Worm (Caenorhabditis elegans) whole organism, late embryonic: Measurements from ENCODE around the gene snx-1.

Source experiments
- C08G9.2 ChIP-seq: sonication (generic microtip); optimal IDR thresholded peaks from 2 replicates; lab custom pipeline; 2016; ENCODE audit warnings: mild to moderate bottlenecking, missing genetic modification characterization, moderate library complexity, missing compliant biosample characterization
- F13H6.1 ChIP-seq: sonication (generic microtip); optimal IDR thresholded peaks from 2 replicates; lab custom pipeline; 2016; ENCODE audit warnings: missing genetic modification characterization, missing compliant biosample characterization
- Y22D7AL.16 ChIP-seq: sonication (generic microtip); optimal IDR thresholded peaks from 2 replicates; lab custom pipeline; 2016; ENCODE audit warnings: missing genetic modification characterization, missing compliant biosample characterization
- ama-1 ChIP-seq: fragments of 150-350 bp; optimal IDR thresholded peaks from 2 replicates; lab custom pipeline; 2014
- ceh-18 ChIP-seq: sonication (generic microtip); optimal IDR thresholded peaks from 2 replicates; lab custom pipeline; 2016; ENCODE audit warnings: missing genetic modification characterization, missing compliant biosample characterization
- ceh-19 ChIP-seq: fragments of 200-800 bp; sonication (Bioruptor generic); optimal IDR thresholded peaks from 2 replicates; lab custom pipeline; 2018; ENCODE audit warnings: mild to moderate bottlenecking, missing genetic modification characterization, missing compliant biosample characterization
- ceh-24 ChIP-seq: sonication (generic microtip); optimal IDR thresholded peaks from 2 replicates; lab custom pipeline; 2016; ENCODE audit warnings: mild to moderate bottlenecking, missing genetic modification characterization, missing compliant biosample characterization
- ceh-31 ChIP-seq: sonication (generic microtip); optimal IDR thresholded peaks from 2 replicates; lab custom pipeline; 2016; ENCODE audit warnings: missing genetic modification characterization, missing compliant biosample characterization
- ceh-34 ChIP-seq: sonication (generic microtip); optimal IDR thresholded peaks from 2 replicates; lab custom pipeline; 2016; ENCODE audit warnings: mild to moderate bottlenecking, missing genetic modification characterization, missing compliant biosample characterization
- ceh-45 ChIP-seq: fragments of 200-800 bp; sonication (Bioruptor generic); IDR thresholded peaks from 2 replicates; pipeline ENCODE4 v1.3.6; 2022; ENCODE audit warnings: missing genetic modification reagents, missing genetic modification characterization, missing compliant biosample characterization
- ceh-48 ChIP-seq: sonication (generic microtip); optimal IDR thresholded peaks from 2 replicates; lab custom pipeline; 2016; ENCODE audit warnings: missing genetic modification characterization, inconsistent platforms, missing compliant biosample characterization
- ceh-6 ChIP-seq: fragments of 200-800 bp; sonication (Bioruptor generic); optimal IDR thresholded peaks from 2 replicates; lab custom pipeline; 2018; ENCODE audit warnings: mild to moderate bottlenecking, missing genetic modification characterization, missing compliant biosample characterization
- ceh-9 ChIP-seq: sonication (generic microtip); optimal IDR thresholded peaks from 2 replicates; lab custom pipeline; 2016; ENCODE audit warnings: mild to moderate bottlenecking, missing genetic modification characterization, inconsistent platforms, missing compliant biosample characterization
- elt-2 ChIP-seq: sonication (generic microtip); optimal IDR thresholded peaks from 2 replicates; lab custom pipeline; 2016; ENCODE audit warnings: missing genetic modification reagents, missing genetic modification characterization, missing compliant biosample characterization
- ets-4 ChIP-seq: sonication (generic microtip); optimal IDR thresholded peaks from 2 replicates; lab custom pipeline; 2016; ENCODE audit warnings: missing genetic modification characterization, missing compliant biosample characterization
- eyg-1 ChIP-seq: sonication (generic microtip); optimal IDR thresholded peaks from 2 replicates; lab custom pipeline; 2016; ENCODE audit warnings: missing genotype, missing genetic modification characterization, missing compliant biosample characterization
- fax-1 ChIP-seq: sonication (generic microtip); optimal IDR thresholded peaks from 2 replicates; lab custom pipeline; 2016; ENCODE audit warnings: missing genotype, missing genetic modification characterization, missing compliant biosample characterization
- fkh-6 ChIP-seq: sonication (generic microtip); optimal IDR thresholded peaks from 2 replicates; lab custom pipeline; 2016; ENCODE audit warnings: missing genetic modification characterization, missing compliant biosample characterization
- hlh-13 ChIP-seq: fragments of 200-800 bp; sonication (Bioruptor generic); optimal IDR thresholded peaks from 2 replicates; lab custom pipeline; 2018; ENCODE audit warnings: mild to moderate bottlenecking, missing genetic modification characterization, missing compliant biosample characterization
- hlh-15 ChIP-seq: sonication (generic microtip); optimal IDR thresholded peaks from 2 replicates; lab custom pipeline; 2016; ENCODE audit warnings: missing genetic modification characterization, missing compliant biosample characterization
- hlh-30 ChIP-seq: sonication (generic microtip); optimal IDR thresholded peaks from 2 replicates; lab custom pipeline; 2017; ENCODE audit warnings: antibody characterized with exemption, missing genetic modification characterization, missing compliant biosample characterization; ENCODE audit not compliant: insufficient read depth
- hlh-6 ChIP-seq: sonication (generic microtip); optimal IDR thresholded peaks from 2 replicates; lab custom pipeline; 2016; ENCODE audit warnings: missing genotype, missing genetic modification characterization, missing compliant biosample characterization
- hlh-8 ChIP-seq: sonication (generic microtip); optimal IDR thresholded peaks from 2 replicates; lab custom pipeline; 2016; ENCODE audit warnings: missing genotype, missing genetic modification characterization, missing compliant biosample characterization
- lin-11 ChIP-seq: fragments of 200-800 bp; sonication (Bioruptor generic); optimal IDR thresholded peaks from 2 replicates; lab custom pipeline; 2018; ENCODE audit warnings: mild to moderate bottlenecking, missing genetic modification characterization, missing compliant biosample characterization
- mec-3 ChIP-seq: sonication (generic microtip); optimal IDR thresholded peaks from 2 replicates; lab custom pipeline; 2016; ENCODE audit warnings: borderline replicate concordance, missing genetic modification characterization, missing compliant biosample characterization
- nfya-1 ChIP-seq: sonication (generic microtip); optimal IDR thresholded peaks from 2 replicates; lab custom pipeline; 2017; ENCODE audit warnings: missing genetic modification characterization, mild to moderate bottlenecking, missing compliant biosample characterization, antibody characterized with exemption, moderate library complexity
- odd-2 ChIP-seq: sonication (generic microtip); optimal IDR thresholded peaks from 2 replicates; lab custom pipeline; 2017; ENCODE audit warnings: antibody characterized with exemption, mild to moderate bottlenecking, missing genetic modification characterization, missing compliant biosample characterization
- pag-3 ChIP-seq: sonication (generic microtip); optimal IDR thresholded peaks from 2 replicates; lab custom pipeline; 2016; ENCODE audit warnings: missing compliant biosample characterization, missing genetic modification characterization, borderline replicate concordance
- pat-9 ChIP-seq: fragments of 200-800 bp; sonication (Bioruptor generic); optimal IDR thresholded peaks from 2 replicates; lab custom pipeline; 2018; ENCODE audit warnings: mild to moderate bottlenecking, missing genetic modification characterization, moderate library complexity, missing compliant biosample characterization
- pax-1 ChIP-seq: fragments of 150-350 bp; optimal IDR thresholded peaks from 2 replicates; lab custom pipeline; 2014; ENCODE audit warnings: missing biosample characterization, missing genetic modification characterization
- pha-2 ChIP-seq: sonication (generic microtip); optimal IDR thresholded peaks from 2 replicates; lab custom pipeline; 2017; ENCODE audit warnings: mild to moderate bottlenecking, missing genetic modification characterization, missing compliant biosample characterization
- pha-4 ChIP-seq: fragments of 150-350 bp; optimal IDR thresholded peaks from 2 replicates; lab custom pipeline; 2018; ENCODE audit warnings: missing biosample characterization, missing genetic modification reagents, missing genetic modification characterization
- pqm-1 ChIP-seq: sonication (generic microtip); optimal IDR thresholded peaks from 2 replicates; lab custom pipeline; 2016; ENCODE audit warnings: missing genetic modification characterization, missing compliant biosample characterization
- ref-2 ChIP-seq: sonication (generic microtip); optimal IDR thresholded peaks from 2 replicates; lab custom pipeline; 2016; ENCODE audit warnings: missing genetic modification characterization, missing compliant biosample characterization
- rnt-1 ChIP-seq: sonication (generic microtip); optimal IDR thresholded peaks from 2 replicates; lab custom pipeline; 2016; ENCODE audit warnings: missing genetic modification characterization, missing compliant biosample characterization
- sdc-2 ChIP-seq: sonication (generic microtip); optimal IDR thresholded peaks from 2 replicates; lab custom pipeline; 2016; ENCODE audit warnings: missing genotype, missing genetic modification characterization, missing compliant biosample characterization
- sox-2 ChIP-seq: fragments of 200-800 bp; sonication (Bioruptor generic); IDR thresholded peaks from 2 replicates; pipeline ENCODE4 v1.3.6; 2022; ENCODE audit warnings: missing genetic modification reagents, missing genetic modification characterization, missing compliant biosample characterization
- sox-4 ChIP-seq: sonication (generic microtip); optimal IDR thresholded peaks from 2 replicates; lab custom pipeline; 2017; ENCODE audit warnings: mild to moderate bottlenecking, missing genetic modification characterization, inconsistent platforms, missing compliant biosample characterization
- syd-9 ChIP-seq: sonication (generic microtip); optimal IDR thresholded peaks from 2 replicates; lab custom pipeline; 2016; ENCODE audit warnings: mild to moderate bottlenecking, missing genetic modification characterization, moderate library complexity, missing compliant biosample characterization
- tbx-2 ChIP-seq: sonication (generic microtip); optimal IDR thresholded peaks from 2 replicates; lab custom pipeline; 2016; ENCODE audit warnings: missing genetic modification characterization, missing compliant biosample characterization
- ttx-3 ChIP-seq: sonication (generic microtip); optimal IDR thresholded peaks from 2 replicates; lab custom pipeline; 2016; ENCODE audit warnings: missing genetic modification reagents, missing genetic modification characterization, missing compliant biosample characterization
- unc-3 ChIP-seq, 2 experiments: fragments of 200-800 bp in 1 of 2; sonication (Bioruptor generic) in 1 of 2; sonication (generic microtip) in 1 of 2; conservative IDR thresholded peaks in 1 of 2; optimal IDR thresholded peaks in 1 of 2; 2 replicates each; pipeline versions ENCODE4 v1.3.6 to Lab custom; 2016 to 2022; ENCODE audit warnings: missing compliant biosample characterization in 2 of 2, missing genetic modification characterization in 2 of 2, missing genetic modification reagents in 1 of 2
- unc-42 ChIP-seq: sonication (generic microtip); optimal IDR thresholded peaks from 2 replicates; lab custom pipeline; 2016; ENCODE audit warnings: missing genotype, missing genetic modification characterization, missing compliant biosample characterization
- unc-55 ChIP-seq: sonication (generic microtip); optimal IDR thresholded peaks from 2 replicates; lab custom pipeline; 2017; ENCODE audit warnings: missing biosample characterization, missing genetic modification reagents, missing genetic modification characterization

snx-1 gene

ce11 chrX:1093154-1093553, 35.6 kb upstream of the snx-1 start (continued):
- TF ChIP-seq ceh-48 (tag; lab: Kevin White, UChicago) (no peak), ceh-45 (no peak), pax-1 (no peak), ceh-9 (tag; lab: Kevin White, UChicago) (no peak)

- no peak for TF ChIP-seq lin-11
- TF ChIP-seq hlh-8 (tag; lab: Kevin White, UChicago), result no peak
- TF ChIP-seq odd-2 (tag; lab: Kevin White, UChicago), result no peak
- TF ChIP-seq fax-1, result no peak
- no peak for TF ChIP-seq ama-1 (lab: Kevin White, UChicago)
- no peak for TF ChIP-seq pat-9 (tag; lab: Kevin White, UChicago)
- no peak for TF ChIP-seq hlh-13 (GFP tag; lab: Kevin White, UChicago)
- no peak for TF ChIP-seq unc-42
- no peak for TF ChIP-seq pag-3 (tag; lab: Kevin White, UChicago)
- TF ChIP-seq mec-3, result no peak
- TF ChIP-seq eyg-1, result no peak
- no peak for TF ChIP-seq pha-2
- TF ChIP-seq syd-9, result no peak
- no peak for TF ChIP-seq hlh-30
- no peak for TF ChIP-seq Y22D7AL.16
- no peak for TF ChIP-seq sox-4 (tag; lab: Kevin White, UChicago)
- no peak for TF ChIP-seq ceh-6 (GFP tag; lab: Kevin White, UChicago)
- TF ChIP-seq ref-2, result no peak
- TF ChIP-seq F13H6.1 (tag; lab: Kevin White, UChicago), result no peak
- TF ChIP-seq hlh-15 (tag; lab: Kevin White, UChicago), result no peak
Observed at ce11 chrX:1094332-1094731, 34.5 kb upstream of the snx-1 start.

- TF ChIP-seq ceh-24 (tag; lab: Kevin White, UChicago), result no peak
- no peak for TF ChIP-seq C08G9.2 (tag; lab: Kevin White, UChicago)
- peak; percentile 24 for TF ChIP-seq nfya-1 (tag; lab: Kevin White, UChicago)
- TF ChIP-seq hlh-30, result no peak
- no peak for TF ChIP-seq hlh-15 (tag; lab: Kevin White, UChicago)
- no peak for TF ChIP-seq ets-4 (tag; lab: Kevin White, UChicago)
- no peak for TF ChIP-seq sox-2 (GFP tag; lab: Robert Waterston, UW)
- no peak for TF ChIP-seq sdc-2 (tag; lab: Kevin White, UChicago)
- no peak for TF ChIP-seq ceh-34 (tag; lab: Kevin White, UChicago)
- no peak for TF ChIP-seq ceh-9 (tag; lab: Kevin White, UChicago)
- TF ChIP-seq ceh-48 (tag; lab: Kevin White, UChicago), result peak; percentile 10
- no peak for TF ChIP-seq ceh-19
- no peak for TF ChIP-seq ceh-18 (tag; lab: Kevin White, UChicago)
Observed at ce11 chrX:1096808-1097207, 32.0 kb upstream of the snx-1 start, which contains the start of the genes pigx-1 and rme-6. Gene pigx-1, minus strand, starts transcription at chrX:1097013. Gene rme-6, plus strand, starts transcription at chrX:1097152.

- TF ChIP-seq elt-2 (tag; lab: Kevin White, UChicago) (no peak), unc-42 (peak; percentile 64), ets-4 (tag; lab: Kevin White, UChicago) (no peak), hlh-6 (tag; lab: Kevin White, UChicago) (no peak), sox-4 (tag; lab: Kevin White, UChicago) (no peak), lin-11 (no peak), sdc-2 (tag; lab: Kevin White, UChicago) (peak; percentile 40), ceh-18 (tag; lab: Kevin White, UChicago) (peak; percentile 32), fkh-6 (tag; lab: Kevin White, UChicago) (no peak), ref-2 (peak; percentile 55), hlh-8 (tag; lab: Kevin White, UChicago) (peak; percentile 36), ttx-3 (tag; lab: Kevin White, UChicago) (no peak), C08G9.2 (tag; lab: Kevin White, UChicago) (peak; percentile 18), ceh-48 (tag; lab: Kevin White, UChicago) (peak; percentile 87), sox-2 (GFP tag; lab: Robert Waterston, UW) (no peak), ceh-31 (tag; lab: Kevin White, UChicago) (peak; percentile 85), ceh-34 (tag; lab: Kevin White, UChicago) (peak; percentile 60), nfya-1 (tag; lab: Kevin White, UChicago) (peak; percentile 61), unc-55 (GFP tag; lab: Kevin White, UChicago) (peak; percentile 72), pqm-1 (tag; lab: Kevin White, UChicago) (no peak), odd-2 (tag; lab: Kevin White, UChicago) (no peak), unc-3 (GFP tag; conservative IDR thresholded peaks at IDR 0.05; lab: Robert Waterston, UW) (no peak), unc-3 (tag; optimal IDR thresholded peaks at IDR 0.05; lab: Kevin White, UChicago) (no peak), rnt-1 (tag; lab: Kevin White, UChicago) (peak; percentile 22), tbx-2 (tag; lab: Kevin White, UChicago) (peak; percentile 67), fax-1 (peak; percentile 15), pha-4 (tag; lab: Kevin White, UChicago) (no peak), hlh-30 (peak; percentile 5)
Observed at ce11 chrX:1103702-1104262, 25.0 kb upstream of the snx-1 start, which contains the start of gene ife-4. Gene ife-4, plus strand, starts transcription at chrX:1104212.
